Worm (Caenorhabditis elegans): ENCODE measurements around the gene C23G10.2.

The C23G10.2 gene

DNA sequence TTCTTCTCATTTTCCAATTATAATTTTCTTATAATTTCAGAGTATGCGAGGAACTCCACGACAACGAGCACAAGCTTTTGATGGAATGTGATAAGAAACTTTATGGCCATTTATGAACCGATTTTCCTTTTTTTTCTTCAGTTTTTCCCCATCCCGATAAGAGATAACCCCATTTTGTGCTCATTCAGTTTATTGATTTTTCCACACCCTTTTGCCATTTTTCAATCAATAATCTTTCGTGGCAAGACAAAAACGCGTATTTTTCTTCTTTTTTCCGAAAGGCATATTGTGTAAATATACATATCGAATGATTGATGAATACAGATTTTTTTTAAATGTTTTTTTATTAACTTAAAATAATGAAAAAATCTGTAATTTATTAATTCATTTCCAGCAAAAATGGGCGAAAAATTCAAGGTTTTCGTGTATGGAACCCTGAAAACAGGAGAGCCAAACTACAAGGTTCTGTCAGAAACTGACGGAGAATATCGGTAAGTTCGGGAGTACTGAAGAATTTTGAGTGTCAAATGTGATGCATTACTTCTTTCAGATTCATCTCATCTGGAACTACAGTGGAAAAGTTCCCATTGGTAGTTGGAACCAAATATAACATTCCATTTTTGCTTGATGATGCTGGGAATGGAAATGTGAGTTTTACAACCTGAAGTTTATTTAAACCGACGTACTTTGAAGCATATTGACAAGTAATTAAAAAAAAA lies 43.5 kb upstream of the C23G10.2 start, which contains the start of gene F42A10.9 (continued):
- TF ChIP-seq lir-3 (tag; optimal IDR thresholded peaks at IDR 0.05) (no peak), nhr-28 (tag; optimal IDR thresholded peaks at IDR 0.05) (peak; percentile 5)

DNA sequence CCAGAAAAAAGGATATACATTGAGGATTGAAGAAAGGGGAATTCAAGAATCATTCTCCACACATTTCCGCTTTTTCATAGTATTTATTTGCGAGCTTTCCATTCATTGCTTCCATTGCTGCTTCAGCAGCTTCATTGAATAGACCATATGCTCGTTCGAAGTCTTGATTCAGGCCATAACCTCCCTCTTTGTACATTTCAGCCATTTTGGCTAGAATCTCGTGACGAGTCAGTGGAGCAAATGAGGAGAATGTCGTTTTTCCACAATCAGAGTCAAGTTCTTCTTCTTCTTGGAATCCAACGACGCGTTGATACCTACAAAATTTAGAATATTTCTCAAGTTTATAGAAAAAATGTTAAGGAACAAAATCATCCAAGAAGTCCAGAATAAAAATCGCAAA lies 42.6 kb upstream of the C23G10.2 start:
- TF ChIP-seq Y75B8A.6 (GFP tag; IDR thresholded peaks at IDR 0.05) (peak; percentile 63; the same call in 1 of the 2 replicates), arid-1 (GFP tag; conservative IDR thresholded peaks at IDR 0.05) (0 out of 2 replicates have a peak, but pooled peaks have one; percentile 38), sdz-12 (GFP tag; optimal IDR thresholded peaks at IDR 0.05) (peak; percentile 51), R02D3.7 (tag; optimal IDR thresholded peaks at IDR 0.05) (no peak), aha-1 (tag) (peak; percentile 19)

DNA sequence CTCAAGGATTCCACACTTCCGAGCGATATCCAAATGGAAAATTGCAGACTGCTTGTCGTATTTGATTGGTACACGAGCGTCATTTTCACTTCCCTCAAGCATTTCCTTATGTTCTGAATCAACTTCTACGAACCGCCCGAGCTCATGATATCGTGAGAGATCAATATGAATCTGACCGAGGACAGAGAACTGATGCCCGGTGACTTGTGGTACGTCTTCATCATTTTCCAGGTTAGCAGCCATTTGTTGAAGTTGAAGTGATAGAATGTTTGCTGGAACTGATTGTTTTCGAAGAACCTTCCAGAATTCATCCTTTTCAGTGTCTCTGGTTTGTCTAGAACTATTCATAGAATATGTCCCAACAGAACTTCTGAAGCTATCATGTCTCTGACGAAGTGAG lies 41.2 kb upstream of the C23G10.2 start:
- TF ChIP-seq mdt-29 (GFP tag; IDR thresholded peaks at IDR 0.05) (no peak), unc-62 (GFP tag; optimal IDR thresholded peaks at IDR 0.05 in 1 of 2) (peak in 1 of 2 experiments; percentile 63), unc-62 (tag; optimal IDR thresholded peaks at IDR 0.05) (no peak), ZK546.5 (tag; optimal IDR thresholded peaks at IDR 0.05) (no peak), ceh-28 (tag; optimal IDR thresholded peaks at IDR 0.05) (no peak), nhr-111 (GFP tag; optimal IDR thresholded peaks at IDR 0.05) (no peak), aha-1 (tag) (peak; percentile 92), F10B5.3 (tag; optimal IDR thresholded peaks at IDR 0.05) (no peak)

DNA sequence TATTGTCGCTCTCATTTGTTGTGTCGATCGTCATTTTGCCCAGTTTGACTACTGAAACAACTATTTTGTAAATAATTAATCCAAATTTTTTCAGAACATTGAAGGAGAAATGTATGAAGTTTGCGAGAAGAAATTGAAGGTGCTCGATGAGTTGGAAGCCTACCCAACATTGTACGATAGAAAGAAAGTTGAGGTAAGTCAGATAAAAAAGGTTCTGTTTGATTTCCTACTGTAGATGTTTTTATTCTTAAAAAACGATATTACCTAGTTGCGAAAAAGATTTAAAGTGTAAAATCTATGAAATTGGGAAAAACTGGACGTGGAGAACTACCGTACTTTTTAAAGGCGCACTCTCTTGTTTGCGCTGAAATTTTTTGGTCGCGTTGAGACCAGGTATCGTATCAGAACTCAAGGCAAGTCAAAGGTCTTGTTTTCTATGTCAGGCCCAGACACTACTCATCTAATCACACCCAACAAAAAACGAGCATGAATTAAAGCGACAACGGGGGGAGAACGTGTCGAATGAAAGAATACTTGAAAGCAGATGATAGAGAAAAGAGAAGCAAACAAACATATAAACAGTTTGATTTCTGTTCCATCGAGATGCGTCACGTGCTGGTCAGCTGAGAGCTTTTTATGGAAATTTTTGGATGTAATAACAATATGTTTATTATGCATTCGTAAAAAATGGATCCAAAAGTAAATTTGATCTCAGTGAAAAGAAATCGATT lies 39.2 kb upstream of the C23G10.2 start, which contains the start of gene efk-1:
Gene efk-1, minus strand, starts transcription at position 51 of the 731 bp plus-strand sequence.
- TF ChIP-seq hlh-11 (tag; optimal IDR thresholded peaks at IDR 0.05) (peak; percentile 79), mdt-29 (GFP tag; IDR thresholded peaks at IDR 0.05) (0 out of 2 replicates have a peak, but pooled peaks have one; percentile 22), nhr-237 (tag; optimal IDR thresholded peaks at IDR 0.05) (no peak), nhr-77 (tag; optimal IDR thresholded peaks at IDR 0.05) (peak; percentile 53), hlh-30 (tag; optimal IDR thresholded peaks at IDR 0.05; ENCODE audit: insufficient read depth) (peak; percentile 82), Y105C5A.15 (GFP tag; IDR thresholded peaks at IDR 0.05) (no peak), lin-15B (tag; optimal IDR thresholded peaks at IDR 0.05) (no peak), nhr-28 (tag; optimal IDR thresholded peaks at IDR 0.05) (peak; percentile 42), hif-1 (tag; optimal IDR thresholded peaks at IDR 0.05) (peak; percentile 56 to 97), nhr-11 (tag; optimal IDR thresholded peaks at IDR 0.05) (peak; percentile 20), dve-1 (tag; optimal IDR thresholded peaks at IDR 0.05; ENCODE audit: insufficient read depth) (peak; percentile 82), mdl-1 (tag; optimal IDR thresholded peaks at IDR 0.05) (peak in 1 of 2 experiments; percentile 37), arid-1 (GFP tag; conservative IDR thresholded peaks at IDR 0.05) (no peak), dmd-6 (GFP tag; IDR thresholded peaks at IDR 0.05) (peak; percentile 33; the same call in 1 of the 2 replicates), nhr-6 (tag; optimal IDR thresholded peaks at IDR 0.05) (no peak), mep-1 (tag; optimal IDR thresholded peaks at IDR 0.05) (peak; percentile 20), ama-1 (optimal IDR thresholded peaks at IDR 0.05) (peak; percentile 6), lin-1 (GFP tag; IDR thresholded peaks at IDR 0.05) (0 out of 2 replicates have a peak, but pooled peaks have one; percentile 17), aha-1 (tag) (peak; percentile 94), daf-16 (GFP tag; optimal IDR thresholded peaks at IDR 0.05) (no peak), daf-16 (tag; optimal IDR thresholded peaks at IDR 0.05) (peak; percentile 91), lsy-2 (tag; optimal IDR thresholded peaks at IDR 0.05) (peak in 1 of 2 experiments; percentile 34)

- TF ChIP-seq zip-2 (tag; optimal IDR thresholded peaks at IDR 0.05) (no peak), nhr-28 (tag; optimal IDR thresholded peaks at IDR 0.05) (peak; percentile 65), hmg-1.1 (GFP tag; IDR thresholded peaks at IDR 0.05) (peak; percentile 68), dve-1 (tag; optimal IDR thresholded peaks at IDR 0.05; ENCODE audit: insufficient read depth) (no peak), F49E8.2 (tag; optimal IDR thresholded peaks at IDR 0.05; ENCODE audit: borderline replicate concordance) (no peak), daf-12 (tag; optimal IDR thresholded peaks at IDR 0.05) (no peak), daf-8 (GFP tag; IDR thresholded peaks at IDR 0.05) (no peak), tag-97 (GFP tag; IDR thresholded peaks at IDR 0.05) (no peak), mdl-1 (tag; optimal IDR thresholded peaks at IDR 0.05) (peak in 1 of 2 experiments; percentile 2), lin-13 (GFP tag; optimal IDR thresholded peaks at IDR 0.05) (no peak), saeg-2 (GFP tag; IDR thresholded peaks at IDR 0.05) (no peak), php-3 (GFP tag; IDR thresholded peaks at IDR 0.05) (no peak), set-16 (GFP tag; IDR thresholded peaks at IDR 0.05) (no peak), nhr-76 (tag; optimal IDR thresholded peaks at IDR 0.05) (no peak), lsy-2 (tag; optimal IDR thresholded peaks at IDR 0.05) (peak; percentile 18 to 67)
Observed at ce11 chrIII:6170038-6170437, 37.8 kb upstream of the C23G10.2 start.
